Worm (Caenorhabditis elegans) whole organism, L4 larva: ENCODE data around the gene nfx-1.

Experiments
- F37D6.2 ChIP-seq: sonication (generic microtip); optimal IDR thresholded peaks from 2 replicates; lab custom pipeline; 2016; ENCODE audit warnings: mild to moderate bottlenecking, missing genetic modification characterization, missing compliant biosample characterization
- F44E2.7 ChIP-seq: fragments of 200-800 bp; sonication (Bioruptor generic); IDR thresholded peaks from 2 replicates; pipeline ENCODE4 v2.1.2; 2022; ENCODE audit warnings: missing genetic modification characterization, missing compliant biosample characterization
- F49E8.2 ChIP-seq: sonication (generic microtip); optimal IDR thresholded peaks from 2 replicates; lab custom pipeline; 2016; ENCODE audit warnings: missing compliant biosample characterization, mild to moderate bottlenecking, missing genetic modification characterization, borderline replicate concordance
- R02D3.7 ChIP-seq: fragments of 150-350 bp; sonication (generic microtip); optimal IDR thresholded peaks from 3 replicates; lab custom pipeline; 2014; ENCODE audit warnings: missing biosample characterization, missing genetic modification characterization
- T20F7.1 ChIP-seq: fragments of 200-800 bp; sonication (Bioruptor generic); optimal IDR thresholded peaks from 2 replicates; lab custom pipeline; 2018; ENCODE audit warnings: mild to moderate bottlenecking, missing genetic modification characterization, missing compliant biosample characterization
- T26A8.4 ChIP-seq: fragments of 200-800 bp; sonication (Bioruptor generic); IDR thresholded peaks from 2 replicates; pipeline ENCODE4 v1.3.6; 2022; ENCODE audit warnings: missing genetic modification characterization, missing compliant biosample characterization
- Y105C5A.15 ChIP-seq: fragments of 200-800 bp; sonication (Bioruptor generic); IDR thresholded peaks from 2 replicates; pipeline ENCODE4 v1.3.6; 2022; ENCODE audit warnings: missing genetic modification characterization, missing compliant biosample characterization
- Y5F2A.4 ChIP-seq: fragments of 200-800 bp; sonication (Bioruptor generic); optimal IDR thresholded peaks from 2 replicates; lab custom pipeline; 2018; ENCODE audit warnings: mild to moderate bottlenecking, missing genetic modification characterization, missing compliant biosample characterization
- ZK546.5 ChIP-seq, 2 experiments: sonication (generic microtip); optimal IDR thresholded peaks; 2 replicates each; lab custom pipeline; 2017; ENCODE audit warnings: missing biosample characterization in 2 of 2, missing genetic modification characterization in 2 of 2
- aha-1 ChIP-seq: fragments of 150-350 bp; peaks from one replicate; lab custom pipeline; 2014; ENCODE audit warnings: missing biosample characterization, missing genetic modification characterization
- ama-1 ChIP-seq: fragments of 150-350 bp; optimal IDR thresholded peaks from 2 replicates; lab custom pipeline; 2014; ENCODE audit warnings: inconsistent platforms, mixed read lengths
- attf-4 ChIP-seq: sonication (generic microtip); optimal IDR thresholded peaks from 3 replicates; lab custom pipeline; 2017; ENCODE audit warnings: missing biosample characterization, missing genetic modification characterization
- ceh-82 ChIP-seq: sonication (generic microtip); optimal IDR thresholded peaks from 2 replicates; lab custom pipeline; 2017; ENCODE audit warnings: missing biosample characterization, missing genetic modification characterization
- cey-2 ChIP-seq: sonication (generic microtip); optimal IDR thresholded peaks from 3 replicates; lab custom pipeline; 2017; ENCODE audit warnings: missing genetic modification characterization, mild to moderate bottlenecking, missing compliant biosample characterization, antibody characterized with exemption, borderline replicate concordance; ENCODE audit not compliant: insufficient read depth
- daf-12 ChIP-seq: fragments of 150-350 bp; optimal IDR thresholded peaks from 2 replicates; lab custom pipeline; 2014; ENCODE audit warnings: missing biosample characterization, missing genetic modification reagents, missing genetic modification characterization
- daf-16 ChIP-seq, 3 experiments: sonication (generic microtip); optimal IDR thresholded peaks; 2 replicates each; lab custom pipeline; 2016 to 2017; ENCODE audit warnings: missing genetic modification characterization in 3 of 3, missing genetic modification reagents in 3 of 3, mild to moderate bottlenecking in 2 of 3, missing compliant biosample characterization in 2 of 3, missing biosample characterization in 1 of 3, moderate library complexity in 1 of 3
- daf-19 ChIP-seq: fragments of 200-800 bp; sonication (Bioruptor generic); conservative IDR thresholded peaks from 2 replicates; pipeline ENCODE4 v1.3.6; 2022; ENCODE audit warnings: missing genetic modification characterization, missing compliant biosample characterization
- daf-8 ChIP-seq: fragments of 200-800 bp; sonication (Bioruptor generic); IDR thresholded peaks from 2 replicates; pipeline ENCODE4 v1.3.6; 2022; ENCODE audit warnings: missing genetic modification characterization, missing compliant biosample characterization
- dmd-6 ChIP-seq: fragments of 200-800 bp; sonication (Bioruptor generic); IDR thresholded peaks from 2 replicates; pipeline ENCODE4 v1.3.6; 2022; ENCODE audit warnings: missing genetic modification reagents, missing genetic modification characterization, missing compliant biosample characterization
- dmd-8 ChIP-seq: fragments of 200-800 bp; sonication (Bioruptor generic); IDR thresholded peaks from 2 replicates; pipeline ENCODE4 v1.3.6; 2022; ENCODE audit warnings: missing genetic modification characterization, missing compliant biosample characterization
- dpl-1 ChIP-seq: fragments of 150-350 bp; optimal IDR thresholded peaks from 2 replicates; lab custom pipeline; 2014; ENCODE audit warnings: missing biosample characterization, missing genetic modification reagents, missing genetic modification characterization
- dve-1 ChIP-seq: sonication (generic microtip); optimal IDR thresholded peaks from 2 replicates; lab custom pipeline; 2017; ENCODE audit warnings: antibody characterized with exemption, mild to moderate bottlenecking, missing genetic modification characterization, missing compliant biosample characterization; ENCODE audit not compliant: insufficient read depth
- fkh-10 ChIP-seq: fragments of 150-350 bp; optimal IDR thresholded peaks from 2 replicates; lab custom pipeline; 2014; ENCODE audit warnings: missing biosample characterization, missing genetic modification reagents, missing genetic modification characterization
- fos-1 ChIP-seq: fragments of 150-350 bp; optimal IDR thresholded peaks from 2 replicates; lab custom pipeline; 2014; ENCODE audit warnings: missing biosample characterization, missing genetic modification characterization
- hif-1 ChIP-seq, 2 experiments: sonication (generic microtip); optimal IDR thresholded peaks; 2 replicates each; lab custom pipeline; 2016 to 2017; ENCODE audit warnings: missing compliant biosample characterization in 2 of 2, missing genetic modification characterization in 2 of 2, missing genetic modification reagents in 2 of 2, missing genotype in 2 of 2, mild to moderate bottlenecking in 1 of 2
- hlh-30 ChIP-seq: sonication (generic microtip); optimal IDR thresholded peaks from 2 replicates; lab custom pipeline; 2017; ENCODE audit warnings: antibody characterized with exemption, mild to moderate bottlenecking, missing genetic modification characterization, missing compliant biosample characterization; ENCODE audit not compliant: insufficient read depth
- hmg-1.1 ChIP-seq: fragments of 200-800 bp; sonication (Bioruptor generic); IDR thresholded peaks from 2 replicates; pipeline ENCODE4 v1.3.6; 2022; ENCODE audit warnings: missing genetic modification reagents, missing genetic modification characterization, missing compliant biosample characterization
- lir-3 ChIP-seq: sonication (generic microtip); optimal IDR thresholded peaks from 2 replicates; lab custom pipeline; 2016; ENCODE audit warnings: mild to moderate bottlenecking, missing genetic modification characterization, missing compliant biosample characterization
- madf-9 ChIP-seq: fragments of 200-800 bp; sonication (Bioruptor generic); conservative IDR thresholded peaks from 2 replicates; pipeline ENCODE4 v1.3.6; 2022; ENCODE audit warnings: missing genetic modification reagents, missing genetic modification characterization, missing compliant biosample characterization
- mdl-1 ChIP-seq, 2 experiments: fragments of 150-350 bp in 1 of 2; sonication (generic microtip) in 1 of 2; optimal IDR thresholded peaks; 2 replicates each; lab custom pipeline; 2014 to 2017; ENCODE audit warnings: missing biosample characterization in 2 of 2, missing genetic modification characterization in 2 of 2
- mdt-29 ChIP-seq: fragments of 200-800 bp; sonication (Bioruptor generic); IDR thresholded peaks from 2 replicates; pipeline ENCODE4 v1.3.6; 2022; ENCODE audit warnings: missing genetic modification reagents, missing genetic modification characterization, missing compliant biosample characterization
- mep-1 ChIP-seq: fragments of 150-350 bp; sonication (generic microtip); optimal IDR thresholded peaks from 3 replicates; lab custom pipeline; 2014; ENCODE audit warnings: missing biosample characterization, missing genetic modification characterization
- mxl-3 ChIP-seq: fragments of 200-800 bp; sonication (Bioruptor generic); optimal IDR thresholded peaks from 2 replicates; lab custom pipeline; 2018; ENCODE audit warnings: mild to moderate bottlenecking, missing genetic modification characterization, missing compliant biosample characterization
- nhr-10 ChIP-seq: fragments of 150-350 bp; optimal IDR thresholded peaks from 2 replicates; lab custom pipeline; 2014; ENCODE audit warnings: missing biosample characterization, missing genetic modification characterization
- nhr-25 ChIP-seq: sonication (generic microtip); optimal IDR thresholded peaks from 2 replicates; lab custom pipeline; 2017; ENCODE audit warnings: missing genetic modification characterization, mild to moderate bottlenecking, missing compliant biosample characterization, antibody characterized with exemption, moderate library complexity, borderline replicate concordance; ENCODE audit not compliant: insufficient read depth
- nhr-28 ChIP-seq: fragments of 150-350 bp; optimal IDR thresholded peaks from 2 replicates; lab custom pipeline; 2014; ENCODE audit warnings: missing biosample characterization, missing genetic modification characterization
- nhr-42 ChIP-seq: fragments of 200-800 bp; sonication (Bioruptor generic); IDR thresholded peaks from 2 replicates; pipeline ENCODE4 v1.3.6; 2022; ENCODE audit warnings: missing genetic modification characterization, missing compliant biosample characterization
- nhr-48 ChIP-seq: sonication (generic microtip); optimal IDR thresholded peaks from 2 replicates; lab custom pipeline; 2016; ENCODE audit warnings: mild to moderate bottlenecking, missing genetic modification characterization, missing compliant biosample characterization
- php-3 ChIP-seq: fragments of 200-800 bp; sonication (Bioruptor generic); IDR thresholded peaks from 2 replicates; pipeline ENCODE4 v1.3.6; 2022; ENCODE audit warnings: missing genetic modification reagents, missing genetic modification characterization, missing compliant biosample characterization
- pqm-1 ChIP-seq: sonication (generic microtip); optimal IDR thresholded peaks from 2 replicates; lab custom pipeline; 2017; ENCODE audit warnings: missing biosample characterization, missing genetic modification characterization
- set-16 ChIP-seq: fragments of 200-800 bp; sonication (Bioruptor generic); IDR thresholded peaks from 2 replicates; pipeline ENCODE4 v1.3.6; 2022; ENCODE audit warnings: missing genetic modification reagents, missing genetic modification characterization, missing compliant biosample characterization
- spr-3 ChIP-seq: fragments of 200-800 bp; sonication (Bioruptor generic); optimal IDR thresholded peaks from 2 replicates; lab custom pipeline; 2018; ENCODE audit warnings: mild to moderate bottlenecking, missing genetic modification characterization, missing compliant biosample characterization
- tag-97 ChIP-seq: fragments of 200-800 bp; sonication (Bioruptor generic); IDR thresholded peaks from 2 replicates; pipeline ENCODE4 v1.3.6; 2022; ENCODE audit warnings: missing genetic modification characterization, missing compliant biosample characterization
- unc-130 ChIP-seq: sonication (generic microtip); optimal IDR thresholded peaks from 2 replicates; lab custom pipeline; 2016; ENCODE audit warnings: missing genetic modification reagents, missing genetic modification characterization, missing compliant biosample characterization
- unc-62 ChIP-seq, 3 experiments: fragments of 150-350 bp in 1 of 3; sonication (generic microtip); optimal IDR thresholded peaks in 2 of 3; peaks in 1 of 3; 1 replicate in 1 of 3; 2 replicates in 2 of 3; lab custom pipeline; 2014 to 2017; ENCODE audit warnings: missing biosample characterization in 3 of 3, missing genetic modification characterization in 3 of 3, missing genetic modification reagents in 3 of 3, missing genotype in 1 of 3
- ztf-7 ChIP-seq: fragments of 150-350 bp; optimal IDR thresholded peaks from 2 replicates; lab custom pipeline; 2014; ENCODE audit warnings: missing biosample characterization, missing genetic modification characterization

Gene nfx-1

DNA sequence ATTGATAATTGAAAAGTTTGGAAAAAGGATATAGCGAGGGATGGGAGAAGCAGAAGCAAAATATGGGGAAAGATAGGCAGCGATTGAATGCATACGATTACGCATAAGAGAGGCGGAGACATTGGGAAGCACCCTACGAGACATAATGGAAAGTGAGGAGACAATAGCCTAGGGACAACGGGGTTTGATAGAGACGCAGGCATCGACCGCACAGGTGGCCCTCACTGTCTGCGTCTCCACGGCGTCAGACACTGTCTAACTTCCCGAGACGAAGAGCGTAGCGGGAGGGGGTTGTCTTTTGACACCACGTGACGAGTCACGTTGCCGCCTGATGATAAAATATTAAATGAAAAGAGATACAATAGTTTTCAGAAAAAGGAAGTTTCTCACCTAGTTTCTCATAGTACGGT, 45.8 kb downstream of the nfx-1 start (continued):
- TF ChIP-seq Y5F2A.4 (GFP tag; lab: Kevin White, UChicago) (no peak), mdt-29 (GFP tag; lab: Robert Waterston, UW) (peak; percentile 86), dmd-6 (GFP tag; lab: Robert Waterston, UW) (peak; percentile 98), fos-1 (tag; lab: Kevin White, UChicago) (no peak), lir-3 (no peak), nhr-25 (tag; lab: Kevin White, UChicago) (peak; percentile 73), unc-62 (GFP tag; optimal IDR thresholded peaks at IDR 0.05 in 1 of 2; lab: Kevin White, UChicago) (peak in 1 of 2 experiments; percentile 99), unc-62 (tag; optimal IDR thresholded peaks at IDR 0.05; lab: Kevin White, UChicago) (no peak), F37D6.2 (peak; percentile 39), tag-97 (GFP tag; lab: Robert Waterston, UW) (no peak), R02D3.7 (tag; lab: Kevin White, UChicago) (no peak), spr-3 (peak; percentile 78), madf-9 (peak; percentile 68), mep-1 (tag; lab: Kevin White, UChicago) (peak; percentile 79), daf-19 (GFP tag; lab: Robert Waterston, UW) (no peak), daf-12 (tag; lab: Kevin White, UChicago) (no peak), Y105C5A.15 (0 out of 2 replicates have a peak, but pooled peaks have one; percentile 25), dmd-8 (GFP tag; lab: Robert Waterston, UW) (no peak), set-16 (GFP tag; lab: Robert Waterston, UW) (peak; percentile 88), unc-130 (GFP tag; lab: Kevin White, UChicago) (no peak), fkh-10 (GFP tag; lab: Kevin White, UChicago) (no peak), cey-2 (tag; lab: Kevin White, UChicago) (no peak), ceh-82 (tag; lab: Kevin White, UChicago) (no peak), dpl-1 (GFP tag; lab: Kevin White, UChicago) (peak; percentile 18)

- peak; percentile 45 for TF ChIP-seq nhr-10 (tag; lab: Kevin White, UChicago)
- no peak for TF ChIP-seq T20F7.1
- peak; percentile 63 for TF ChIP-seq aha-1
Observed at ce11 chrIII:6421473-6421872, 46.3 kb downstream of the nfx-1 start.

DNA sequence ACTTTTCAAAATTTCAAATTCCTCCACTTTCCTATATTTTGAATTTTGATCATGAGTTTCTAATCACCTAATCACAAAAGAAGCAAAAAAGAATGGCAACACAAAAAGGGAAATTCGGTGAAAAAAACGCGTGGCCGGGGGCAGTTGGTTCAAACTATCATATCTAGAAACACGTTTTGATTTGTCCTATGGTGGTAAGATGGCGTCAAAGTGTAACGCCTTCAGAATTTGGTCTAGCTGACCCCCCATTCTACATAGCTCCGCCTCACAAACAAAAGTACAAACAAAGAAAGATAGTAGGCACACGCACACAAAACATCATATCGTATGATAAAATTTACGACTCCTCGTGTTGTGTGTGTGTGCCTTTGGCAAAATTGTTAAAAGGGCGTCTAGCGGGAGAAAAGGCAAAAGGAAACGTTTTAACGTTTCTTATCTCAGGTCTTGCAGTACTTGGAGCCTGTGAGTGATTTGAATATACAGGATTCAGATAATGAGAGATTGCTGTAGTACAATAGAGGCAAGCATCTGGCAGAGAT, 46.9 kb downstream of the nfx-1 start:
- peak; percentile 82 for TF ChIP-seq hlh-30
- no peak for TF ChIP-seq daf-16 (GFP tag; optimal IDR thresholded peaks at IDR 0.05; lab: Kevin White, UChicago)
- peak; percentile 73 for TF ChIP-seq daf-16 (tag; optimal IDR thresholded peaks at IDR 0.05; lab: Kevin White, UChicago)
- TF ChIP-seq mxl-3 (GFP tag; lab: Kevin White, UChicago): peak; percentile 86
- TF ChIP-seq attf-4 (tag; lab: Kevin White, UChicago): no peak
- TF ChIP-seq dve-1 (tag; lab: Kevin White, UChicago): peak; percentile 84
- TF ChIP-seq dmd-6 (GFP tag; lab: Robert Waterston, UW): peak; percentile 83
- no peak for TF ChIP-seq madf-9
- TF ChIP-seq ama-1 (lab: Kevin White, UChicago): no peak
- TF ChIP-seq ztf-7: no peak
- TF ChIP-seq F44E2.7 (GFP tag; lab: Robert Waterston, UW): no peak
- TF ChIP-seq hmg-1.1: peak; percentile 60; the same call in 1 of the 2 replicates
- TF ChIP-seq mdl-1 (tag; optimal IDR thresholded peaks at IDR 0.05; lab: Kevin White, UChicago): peak; percentile 31 to 76
- peak; percentile 60 for TF ChIP-seq cey-2 (tag; lab: Kevin White, UChicago)
- TF ChIP-seq php-3 (GFP tag; lab: Robert Waterston, UW): peak; percentile 86; the same call in 1 of the 2 replicates
- TF ChIP-seq nhr-42 (GFP tag; lab: Robert Waterston, UW): no peak
- TF ChIP-seq nhr-48 (tag; lab: Kevin White, UChicago): no peak
- TF ChIP-seq ZK546.5 (tag; optimal IDR thresholded peaks at IDR 0.05; lab: Kevin White, UChicago): no peak
- TF ChIP-seq aha-1: peak; percentile 61
- TF ChIP-seq T26A8.4 (GFP tag; lab: Robert Waterston, UW): peak; percentile 42
- peak; percentile 37 for TF ChIP-seq mep-1 (tag; lab: Kevin White, UChicago)
- TF ChIP-seq nhr-10 (tag; lab: Kevin White, UChicago): no peak
- TF ChIP-seq F49E8.2 (tag; lab: Kevin White, UChicago): no peak
- TF ChIP-seq nhr-28 (tag; lab: Kevin White, UChicago): peak; percentile 95
- peak in 1 of 2 experiments; percentile 51 for TF ChIP-seq hif-1 (tag; optimal IDR thresholded peaks at IDR 0.05; lab: Kevin White, UChicago)
- no peak for TF ChIP-seq daf-8 (GFP tag; lab: Robert Waterston, UW)
- TF ChIP-seq pqm-1 (tag; lab: Kevin White, UChicago): peak; percentile 98
